Worm (Caenorhabditis elegans) whole organism, L1 larva: Measurements from ENCODE around the gene rgs-3.

Experiments
- F16B12.6 ChIP-seq: fragments of 150-350 bp; optimal IDR thresholded peaks from 2 replicates; lab custom pipeline; 2014; ENCODE audit warnings: missing biosample characterization, missing genetic modification characterization
- blmp-1 ChIP-seq: fragments of 150-350 bp; optimal IDR thresholded peaks from 2 replicates; lab custom pipeline; 2014; ENCODE audit warnings: missing biosample characterization, missing genetic modification characterization
- ceh-63 ChIP-seq: fragments of 200-800 bp; sonication (Bioruptor generic); optimal IDR thresholded peaks from 2 replicates; lab custom pipeline; 2018; ENCODE audit warnings: mild to moderate bottlenecking, missing genetic modification characterization, missing compliant biosample characterization
- ceh-8 ChIP-seq: fragments of 200-800 bp; sonication (Bioruptor generic); optimal IDR thresholded peaks from 2 replicates; lab custom pipeline; 2018; ENCODE audit warnings: mild to moderate bottlenecking, missing genetic modification characterization, moderate library complexity, missing compliant biosample characterization
- ceh-90 ChIP-seq: sonication (generic microtip); optimal IDR thresholded peaks from 2 replicates; lab custom pipeline; 2016; ENCODE audit warnings: missing genetic modification characterization, missing compliant biosample characterization
- efl-1 ChIP-seq, 4 experiments: fragments of 150-350 bp; optimal IDR thresholded peaks in 3 of 4; peaks in 1 of 4; 1 replicate in 1 of 4; 2 replicates in 3 of 4; lab custom pipeline; 2014; ENCODE audit warnings: missing biosample characterization in 2 of 4, missing genetic modification characterization in 2 of 4, missing genetic modification reagents in 2 of 4
- egl-13 ChIP-seq: sonication (generic microtip); optimal IDR thresholded peaks from 2 replicates; lab custom pipeline; 2016; ENCODE audit warnings: missing genotype, missing genetic modification reagents, missing genetic modification characterization, missing compliant biosample characterization
- elt-2 ChIP-seq: sonication (generic microtip); optimal IDR thresholded peaks from 2 replicates; lab custom pipeline; 2016; ENCODE audit warnings: missing genetic modification characterization, mild to moderate bottlenecking, inconsistent platforms, missing compliant biosample characterization, missing genetic modification reagents
- elt-3 ChIP-seq, 6 experiments: fragments of 150-350 bp in 1 of 6; sonication (generic microtip); optimal IDR thresholded peaks; 2 replicates each; lab custom pipeline; 2017 to 2018; ENCODE audit warnings: missing biosample characterization in 6 of 6, missing genetic modification characterization in 6 of 6, inconsistent platforms in 1 of 6
- fkh-10 ChIP-seq: sonication (generic microtip); optimal IDR thresholded peaks from 2 replicates; lab custom pipeline; 2017; ENCODE audit warnings: missing biosample characterization, missing genetic modification reagents, missing genetic modification characterization
- fkh-4 ChIP-seq: sonication (generic microtip); optimal IDR thresholded peaks from 2 replicates; lab custom pipeline; 2016; ENCODE audit warnings: missing compliant biosample characterization, missing genetic modification characterization, borderline replicate concordance
- fkh-8 ChIP-seq: sonication (generic microtip); optimal IDR thresholded peaks from 2 replicates; lab custom pipeline; 2016; ENCODE audit warnings: mild to moderate bottlenecking, missing genetic modification characterization, missing compliant biosample characterization
- grh-1 ChIP-seq: fragments of 200-800 bp; sonication (Bioruptor generic); IDR thresholded peaks from 2 replicates; pipeline ENCODE4 v1.3.6; 2022; ENCODE audit warnings: missing genetic modification reagents, missing genetic modification characterization, missing compliant biosample characterization
- jun-1 ChIP-seq: fragments of 150-350 bp; optimal IDR thresholded peaks from 2 replicates; lab custom pipeline; 2014; ENCODE audit warnings: missing biosample characterization, missing genetic modification reagents, missing genetic modification characterization
- lin-13 ChIP-seq: fragments of 150-350 bp; optimal IDR thresholded peaks from 2 replicates; lab custom pipeline; 2014; ENCODE audit warnings: missing biosample characterization, missing genetic modification reagents, missing genetic modification characterization
- lin-14 ChIP-seq: fragments of 200-800 bp; sonication (Bioruptor generic); optimal IDR thresholded peaks from 2 replicates; lab custom pipeline; 2018; ENCODE audit warnings: mild to moderate bottlenecking, missing genetic modification characterization, moderate library complexity, missing compliant biosample characterization
- lin-39 ChIP-seq: fragments of 150-350 bp; optimal IDR thresholded peaks from 2 replicates; lab custom pipeline; 2014; ENCODE audit warnings: missing biosample characterization, missing genetic modification reagents, missing genetic modification characterization
- lsy-2 ChIP-seq, 2 experiments: fragments of 150-350 bp; optimal IDR thresholded peaks; 2 replicates each; lab custom pipeline; 2014; ENCODE audit warnings: missing biosample characterization in 2 of 2, missing genetic modification characterization in 2 of 2
- mab-9 ChIP-seq: fragments of 200-800 bp; sonication (Bioruptor generic); IDR thresholded peaks from 2 replicates; pipeline ENCODE4 v1.3.6; 2022; ENCODE audit warnings: missing genetic modification reagents, missing genetic modification characterization, missing compliant biosample characterization
- mdl-1 ChIP-seq, 2 experiments: fragments of 150-350 bp; optimal IDR thresholded peaks; 2 replicates each; lab custom pipeline; 2014 to 2017; ENCODE audit warnings: missing biosample characterization in 2 of 2, missing genetic modification characterization in 2 of 2, inconsistent platforms in 1 of 2
- mep-1 ChIP-seq: fragments of 150-350 bp; optimal IDR thresholded peaks from 2 replicates; lab custom pipeline; 2014; ENCODE audit warnings: missing biosample characterization, missing genetic modification characterization
- nhr-11 ChIP-seq: fragments of 150-350 bp; optimal IDR thresholded peaks from 2 replicates; lab custom pipeline; 2014; ENCODE audit warnings: missing biosample characterization, missing genetic modification characterization
- nhr-12 ChIP-seq: sonication (generic microtip); optimal IDR thresholded peaks from 2 replicates; lab custom pipeline; 2017; ENCODE audit warnings: missing biosample characterization, missing genetic modification characterization
- nhr-20 ChIP-seq: sonication (generic microtip); optimal IDR thresholded peaks from 2 replicates; lab custom pipeline; 2016; ENCODE audit warnings: mild to moderate bottlenecking, missing genetic modification characterization, missing compliant biosample characterization
- nhr-237 ChIP-seq: fragments of 150-350 bp; optimal IDR thresholded peaks from 2 replicates; lab custom pipeline; 2014; ENCODE audit warnings: missing biosample characterization, missing genetic modification characterization
- nhr-47 ChIP-seq: sonication (generic microtip); optimal IDR thresholded peaks from 2 replicates; lab custom pipeline; 2016; ENCODE audit warnings: mild to moderate bottlenecking, missing genetic modification characterization, moderate library complexity, missing compliant biosample characterization
- nhr-71 ChIP-seq: sonication (generic microtip); optimal IDR thresholded peaks from 2 replicates; lab custom pipeline; 2016; ENCODE audit warnings: mild to moderate bottlenecking, missing genetic modification characterization, moderate library complexity, missing compliant biosample characterization
- nhr-90 ChIP-seq: sonication (generic microtip); optimal IDR thresholded peaks from 2 replicates; lab custom pipeline; 2016; ENCODE audit warnings: mild to moderate bottlenecking, missing genetic modification characterization, missing compliant biosample characterization; ENCODE audit not compliant: poor library complexity
- pax-3 ChIP-seq: fragments of 200-800 bp; sonication (Bioruptor generic); optimal IDR thresholded peaks from 2 replicates; lab custom pipeline; 2018; ENCODE audit warnings: mild to moderate bottlenecking, missing genetic modification characterization, moderate library complexity, missing compliant biosample characterization
- skn-1 ChIP-seq: fragments of 150-350 bp; optimal IDR thresholded peaks from 2 replicates; lab custom pipeline; 2014; ENCODE audit warnings: missing biosample characterization, missing genetic modification characterization
- snpc-4 ChIP-seq: fragments of 150-350 bp; optimal IDR thresholded peaks from 2 replicates; lab custom pipeline; 2014; ENCODE audit warnings: missing biosample characterization, missing genetic modification characterization
- swsn-7 ChIP-seq: sonication (generic microtip); optimal IDR thresholded peaks from 2 replicates; lab custom pipeline; 2016; ENCODE audit warnings: missing genetic modification characterization, missing compliant biosample characterization
- tlp-1 ChIP-seq: fragments of 150-350 bp; optimal IDR thresholded peaks from 2 replicates; lab custom pipeline; 2014; ENCODE audit warnings: missing biosample characterization, missing genetic modification characterization
- unc-62 ChIP-seq: fragments of 150-350 bp; optimal IDR thresholded peaks from 2 replicates; lab custom pipeline; 2014; ENCODE audit warnings: missing biosample characterization, missing genetic modification reagents, missing genetic modification characterization
- unc-98 ChIP-seq: fragments of 200-800 bp; sonication (Bioruptor generic); IDR thresholded peaks from 2 replicates; pipeline ENCODE4 v1.3.6; 2022; ENCODE audit warnings: missing genetic modification characterization, missing compliant biosample characterization
- zag-1 ChIP-seq: fragments of 150-350 bp; optimal IDR thresholded peaks from 2 replicates; lab custom pipeline; 2014; ENCODE audit warnings: missing biosample characterization, missing genetic modification characterization

The rgs-3 gene

DNA sequence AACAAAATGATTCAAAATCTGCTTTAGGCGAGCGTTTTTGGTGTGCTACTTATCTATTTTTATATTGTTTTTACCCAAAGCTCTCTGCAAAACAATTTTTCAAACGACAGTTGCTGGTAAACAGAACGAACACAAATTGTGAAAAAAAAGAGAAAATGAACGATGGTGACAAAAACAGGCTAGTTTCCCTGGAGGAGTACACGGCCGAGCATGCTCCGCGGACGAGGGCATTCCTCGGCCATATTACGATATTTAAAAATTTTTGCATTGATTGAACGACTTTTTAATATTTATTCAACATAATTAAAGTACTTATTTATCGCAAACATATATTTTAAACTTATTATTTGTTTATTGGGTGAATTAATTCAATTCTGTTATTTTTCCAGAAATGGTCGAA, 2.2 kb upstream of the rgs-3 start, which contains the start of the genes tpp-2 and rbbp-5 (continued):
- peak; percentile 60 for TF ChIP-seq swsn-7 (tag; lab: Kevin White, UChicago)
- peak; percentile 56 for TF ChIP-seq blmp-1 (tag; lab: Kevin White, UChicago)
- no peak for TF ChIP-seq ceh-63
- no peak for TF ChIP-seq snpc-4 (tag; lab: Kevin White, UChicago)
- TF ChIP-seq lsy-2 (tag; optimal IDR thresholded peaks at IDR 0.05; lab: Kevin White, UChicago) = peak; percentile 63 to 73
- TF ChIP-seq nhr-20 (tag; lab: Kevin White, UChicago) = peak; percentile 66
- TF ChIP-seq skn-1 = peak; percentile 72
- TF ChIP-seq nhr-237 (tag; lab: Kevin White, UChicago) = no peak
- peak; percentile 42 for TF ChIP-seq mep-1 (tag; lab: Kevin White, UChicago)
- TF ChIP-seq elt-2 (tag; lab: Kevin White, UChicago) = no peak

ce11 chrII:6101475-6101874, 1.9 kb downstream of the rgs-3 start:
- TF ChIP-seq lin-13 (GFP tag; lab: Kevin White, UChicago) (no peak), mdl-1 (tag; optimal IDR thresholded peaks at IDR 0.05; lab: Kevin White, UChicago) (no peak), ceh-8 (GFP tag; lab: Kevin White, UChicago) (peak; percentile 96)

DNA sequence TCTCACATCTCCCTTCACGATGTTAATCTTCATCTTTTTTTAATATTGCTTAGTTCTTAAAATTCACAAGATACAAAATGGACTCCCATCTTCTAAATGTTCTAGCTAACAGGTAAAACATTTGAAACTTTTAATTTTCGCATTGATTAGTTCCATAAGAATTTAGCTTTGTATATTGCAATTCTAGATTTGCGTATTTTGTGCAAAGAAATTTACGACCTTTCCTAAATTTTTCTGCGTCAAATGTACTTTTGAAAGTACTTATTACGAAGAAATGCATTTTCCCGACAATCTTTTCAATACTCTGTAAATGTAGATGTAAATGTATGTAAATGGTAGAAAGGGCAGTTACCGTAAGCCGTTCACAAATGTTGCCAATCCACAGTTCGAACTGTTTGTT, 4.4 kb downstream of the rgs-3 start:
- TF ChIP-seq nhr-90 (no peak), efl-1 (optimal IDR thresholded peaks at IDR 0.05; lab: Kevin White, UChicago) (no peak), efl-1 (GFP tag; optimal IDR thresholded peaks at IDR 0.05 in 1 of 2; lab: Kevin White, UChicago) (peak in 1 of 2 experiments; percentile 55)

- TF ChIP-seq fkh-4 (tag; lab: Kevin White, UChicago) (no peak), jun-1 (tag; lab: Kevin White, UChicago) (no peak), ceh-90 (tag; lab: Kevin White, UChicago) (no peak), nhr-47 (peak; percentile 15), egl-13 (tag; lab: Kevin White, UChicago) (no peak), lin-39 (tag; lab: Kevin White, UChicago) (no peak), fkh-10 (GFP tag; lab: Kevin White, UChicago) (peak; percentile 16), nhr-71 (tag; lab: Kevin White, UChicago) (peak; percentile 34), blmp-1 (tag; lab: Kevin White, UChicago) (no peak), F16B12.6 (tag; lab: Kevin White, UChicago) (no peak), nhr-20 (tag; lab: Kevin White, UChicago) (peak; percentile 10), pax-3 (tag; lab: Kevin White, UChicago) (peak; percentile 17), nhr-12 (tag; lab: Kevin White, UChicago) (no peak), mab-9 (GFP tag; lab: Robert Waterston, UW) (no peak), unc-62 (GFP tag; lab: Kevin White, UChicago) (no peak), unc-98 (GFP tag; lab: Robert Waterston, UW) (no peak), fkh-8 (tag; lab: Kevin White, UChicago) (peak; percentile 70), lsy-2 (tag; optimal IDR thresholded peaks at IDR 0.05; lab: Kevin White, UChicago) (no peak), grh-1 (GFP tag; lab: Robert Waterston, UW) (no peak), mep-1 (tag; lab: Kevin White, UChicago) (no peak), elt-3 (tag; optimal IDR thresholded peaks at IDR 0.05; lab: Kevin White, UChicago) (no peak), nhr-11 (tag; lab: Kevin White, UChicago) (no peak), lin-14 (GFP tag; lab: Kevin White, UChicago) (no peak)
Measured at ce11 chrII:6107773-6108172, 8.2 kb downstream of the rgs-3 start.

DNA sequence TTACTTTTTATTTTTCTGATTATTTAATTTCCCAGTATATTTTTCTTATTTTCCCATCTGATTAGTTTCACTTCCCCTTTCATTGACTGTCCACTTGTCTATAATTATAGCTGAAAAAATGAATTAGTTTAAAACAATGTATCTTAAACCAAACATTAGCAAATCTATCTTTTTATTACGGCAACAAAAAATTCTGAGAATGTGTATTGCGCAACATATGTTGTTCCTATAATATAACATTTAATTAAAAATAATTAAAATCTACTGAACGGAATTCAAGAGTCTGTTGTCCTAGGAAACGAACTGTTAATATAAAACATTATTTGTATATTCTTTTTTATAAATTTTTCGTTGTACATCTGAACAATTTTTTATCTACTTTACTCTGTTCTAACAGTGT, 10.4 kb downstream of the rgs-3 start:
- no peak for TF ChIP-seq zag-1
- no peak for TF ChIP-seq tlp-1 (tag; lab: Kevin White, UChicago)
- no peak for TF ChIP-seq fkh-4 (tag; lab: Kevin White, UChicago)
- no peak for TF ChIP-seq ceh-8 (GFP tag; lab: Kevin White, UChicago)
- TF ChIP-seq, all 84 proteins: peak for 0
